Worm (Caenorhabditis elegans) whole organism, young adult: ENCODE data around the gene F58F9.4.

Experiments used
- Y79H2A.3 ChIP-seq: fragments of 200-800 bp; sonication (Bioruptor generic); conservative IDR thresholded peaks from 2 replicates; pipeline ENCODE4 v1.3.6; 2022; ENCODE audit warnings: missing genetic modification reagents, missing genetic modification characterization, missing compliant biosample characterization
- akir-1 ChIP-seq: fragments of 200-800 bp; sonication (Bioruptor generic); optimal IDR thresholded peaks from 2 replicates; lab custom pipeline; 2018; ENCODE audit warnings: mild to moderate bottlenecking, missing genetic modification characterization, moderate library complexity, missing compliant biosample characterization
- cebp-2 ChIP-seq: fragments of 200-800 bp; sonication (Bioruptor generic); IDR thresholded peaks from 2 replicates; pipeline ENCODE4 v1.3.6; 2022; ENCODE audit warnings: missing genetic modification characterization, missing compliant biosample characterization
- dpl-1 ChIP-seq: fragments of 150-350 bp; optimal IDR thresholded peaks from 2 replicates; lab custom pipeline; 2014; ENCODE audit warnings: missing biosample characterization, missing genetic modification reagents, missing genetic modification characterization
- ets-4 ChIP-seq: fragments of 200-800 bp; sonication (Bioruptor generic); optimal IDR thresholded peaks from 2 replicates; lab custom pipeline; 2018; ENCODE audit warnings: mild to moderate bottlenecking, missing genetic modification characterization, missing compliant biosample characterization
- hrde-1 ChIP-seq: sonication (generic microtip); optimal IDR thresholded peaks from 2 replicates; lab custom pipeline; 2016; ENCODE audit warnings: missing genetic modification characterization, mild to moderate bottlenecking, missing compliant biosample characterization, moderate library complexity, missing genotype, missing genetic modification reagents, borderline replicate concordance
- lin-35 ChIP-seq, 3 experiments: fragments of 150-350 bp in 2 of 3; sonication (generic microtip) in 1 of 3; optimal IDR thresholded peaks; 2 replicates each; lab custom pipeline; 2014 to 2018; ENCODE audit warnings: missing biosample characterization in 3 of 3, missing genetic modification characterization in 3 of 3, missing genetic modification reagents in 3 of 3
- madf-10 ChIP-seq: sonication (generic microtip); optimal IDR thresholded peaks from 2 replicates; lab custom pipeline; 2016; ENCODE audit warnings: mild to moderate bottlenecking, missing genetic modification characterization, missing compliant biosample characterization
- snpc-4 ChIP-seq, 5 experiments: fragments of 150-350 bp in 1 of 5; sonication (generic microtip) in 4 of 5; optimal IDR thresholded peaks; 2 replicates each; lab custom pipeline; 2014 to 2018; ENCODE audit warnings: missing genetic modification characterization in 5 of 5, missing biosample characterization in 3 of 5, antibody characterized with exemption in 2 of 5, mild to moderate bottlenecking in 2 of 5, missing compliant biosample characterization in 2 of 5, missing genotype in 2 of 5, moderate library complexity in 2 of 5, missing genetic modification reagents in 1 of 5
- unc-130 ChIP-seq: sonication (generic microtip); optimal IDR thresholded peaks from 2 replicates; lab custom pipeline; 2016; ENCODE audit warnings: missing genetic modification reagents, missing genetic modification characterization, missing compliant biosample characterization
- unc-62 ChIP-seq: fragments of 150-350 bp; optimal IDR thresholded peaks from 2 replicates; lab custom pipeline; 2014; ENCODE audit warnings: missing biosample characterization, missing genetic modification reagents, missing genetic modification characterization
- zim-3 ChIP-seq: sonication (generic microtip); optimal IDR thresholded peaks from 2 replicates; lab custom pipeline; 2017; ENCODE audit warnings: mild to moderate bottlenecking, missing genetic modification characterization, moderate library complexity, missing compliant biosample characterization

DNA sequence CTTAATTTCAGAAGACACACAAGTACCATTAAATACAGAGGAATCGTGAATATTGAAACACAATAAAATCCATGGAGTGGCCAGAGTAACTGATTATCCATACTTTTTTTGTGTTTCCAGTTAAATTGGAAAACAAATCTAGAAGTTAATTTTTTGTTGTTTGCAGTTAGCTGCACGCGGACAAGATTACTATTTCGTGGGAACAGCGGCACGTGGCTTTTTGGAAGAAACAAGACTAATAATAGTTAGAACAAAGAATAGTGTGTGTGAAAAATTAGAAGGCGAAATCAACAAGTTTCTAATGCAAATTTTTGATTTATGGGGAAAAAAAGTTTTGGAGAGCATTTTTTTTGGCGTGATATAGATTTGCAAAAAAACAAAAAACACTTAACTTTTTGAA, 35.7 kb downstream of the F58F9.4 start, which contains the start of gene srv-29:
- TF ChIP-seq zim-3 (tag; lab: Kevin White, UChicago) = no peak
- TF ChIP-seq hrde-1 (tag; lab: Kevin White, UChicago) = no peak
- no peak for TF ChIP-seq snpc-4 (GFP tag; optimal IDR thresholded peaks at IDR 0.05; lab: Kevin White, UChicago)
- no peak for TF ChIP-seq snpc-4 (tag; optimal IDR thresholded peaks at IDR 0.05; lab: Kevin White, UChicago)
- TF ChIP-seq cebp-2 = no peak
- no peak for TF ChIP-seq Y79H2A.3 (GFP tag; lab: Robert Waterston, UW)
- no peak for TF ChIP-seq unc-62 (GFP tag; lab: Kevin White, UChicago)
- TF ChIP-seq unc-130 (GFP tag; lab: Kevin White, UChicago) = no peak
- TF ChIP-seq dpl-1 (GFP tag; lab: Kevin White, UChicago) = no peak
- no peak for TF ChIP-seq lin-35 (GFP tag; optimal IDR thresholded peaks at IDR 0.05; lab: Kevin White, UChicago)
- TF ChIP-seq madf-10 (tag; lab: Kevin White, UChicago) = no peak
- TF ChIP-seq ets-4 (GFP tag; lab: Kevin White, UChicago) = no peak
- TF ChIP-seq akir-1 (GFP tag; lab: Kevin White, UChicago) = no peak
